Fruit fly (Drosophila melanogaster): ENCODE measurements around the gene PpD6.

Gene PpD6

dm6 chr2L:3100812-3101211, 8.7 kb upstream of the PpD6 start (continued):
- TF ChIP-seq Sox102F (GFP tag; optimal IDR thresholded peaks at IDR 0.05) = no peak
- no peak for TF ChIP-seq vri (GFP tag; optimal IDR thresholded peaks at IDR 0.05)
- no peak for TF ChIP-seq Hr38 (GFP tag; optimal IDR thresholded peaks at IDR 0.05)
- TF ChIP-seq salr (GFP tag; optimal IDR thresholded peaks at IDR 0.05) = peak in 1 of 2 experiments; percentile 0
- peak; percentile 15 for TF ChIP-seq CG6276 (GFP tag; optimal IDR thresholded peaks at IDR 0.05)
- no peak for TF ChIP-seq CG10669 (GFP tag; optimal IDR thresholded peaks at IDR 0.05)

dm6 chr2L:3105895-3106294, 3.6 kb upstream of the PpD6 start:
- TF ChIP-seq CG6163 (GFP tag; IDR thresholded peaks at IDR 0.05) = peak; percentile 88
- peak; percentile 71 for TF ChIP-seq lz (GFP tag; optimal IDR thresholded peaks at IDR 0.05)
- peak; percentile 79 for TF ChIP-seq CG34406 (GFP tag; optimal IDR thresholded peaks at IDR 0.05)
- TF ChIP-seq Sox15 (GFP tag; optimal IDR thresholded peaks at IDR 0.05) = peak; percentile 75
- TF ChIP-seq CG16779 (tag; optimal IDR thresholded peaks at IDR 0.05) = peak; percentile 12
- TF ChIP-seq salr (GFP tag; optimal IDR thresholded peaks at IDR 0.05) = peak; percentile 53 to 75
- TF ChIP-seq CG8632 (GFP tag; optimal IDR thresholded peaks at IDR 0.05) = peak; percentile 79
- peak; percentile 74 for TF ChIP-seq Lpt (GFP tag; optimal IDR thresholded peaks at IDR 0.05)
- peak; percentile 55 for TF ChIP-seq fd59A (GFP tag; optimal IDR thresholded peaks at IDR 0.05)
- peak; percentile 66 for TF ChIP-seq CG6792 (GFP tag; optimal IDR thresholded peaks at IDR 0.05)
- TF ChIP-seq Sox102F (GFP tag; optimal IDR thresholded peaks at IDR 0.05) = peak; percentile 36
- no peak for TF ChIP-seq Hr38 (GFP tag; optimal IDR thresholded peaks at IDR 0.05)
- TF ChIP-seq Met (GFP tag; optimal IDR thresholded peaks at IDR 0.05) = peak; percentile 82
- peak; percentile 68 for TF ChIP-seq Sox14 (GFP tag; optimal IDR thresholded peaks at IDR 0.05)
- TF ChIP-seq dsx (GFP tag; optimal IDR thresholded peaks at IDR 0.05; ENCODE audit: poor library complexity, severe bottlenecking) = peak; percentile 67
- peak; percentile 92 for TF ChIP-seq Hr4 (GFP tag; optimal IDR thresholded peaks at IDR 0.05)
- TF ChIP-seq CG4318 (GFP tag; optimal IDR thresholded peaks at IDR 0.05) = peak; percentile 85
- peak; percentile 92 for TF ChIP-seq Eip78C (GFP tag)
- peak; percentile 70 for TF ChIP-seq CG6808 (GFP tag; optimal IDR thresholded peaks at IDR 0.05)
- peak; percentile 93 for TF ChIP-seq svp (GFP tag)
- TF ChIP-seq ss (GFP tag; optimal IDR thresholded peaks at IDR 0.05) = peak; percentile 49 to 69
- peak; percentile 65 for TF ChIP-seq fd85E (GFP tag; optimal IDR thresholded peaks at IDR 0.05)
- peak; percentile 81 for TF ChIP-seq achi (GFP tag; optimal IDR thresholded peaks at IDR 0.05)
- peak; percentile 63 for TF ChIP-seq OdsH (GFP tag; optimal IDR thresholded peaks at IDR 0.05)
- TF ChIP-seq eg (GFP tag; IDR thresholded peaks at IDR 0.05) = peak; percentile 84
- peak; percentile 46 for TF ChIP-seq Blimp-1 (GFP tag; optimal IDR thresholded peaks at IDR 0.05)
- TF ChIP-seq CG8319 (GFP tag; optimal IDR thresholded peaks at IDR 0.05) = peak; percentile 69
- TF ChIP-seq CG10669 (GFP tag; optimal IDR thresholded peaks at IDR 0.05) = peak; percentile 78
- peak; percentile 80 for TF ChIP-seq CG7368 (GFP tag; optimal IDR thresholded peaks at IDR 0.05)
- peak; percentile 89 for TF ChIP-seq CG15336 (GFP tag; IDR thresholded peaks at IDR 0.05)
- TF ChIP-seq CG11762 (GFP tag; optimal IDR thresholded peaks at IDR 0.05; ENCODE audit: insufficient read depth) = peak; percentile 60
- TF ChIP-seq esn (GFP tag; optimal IDR thresholded peaks at IDR 0.05) = peak; percentile 55
- peak; percentile 62 for TF ChIP-seq pdm3 (GFP tag; optimal IDR thresholded peaks at IDR 0.05)
- peak; percentile 66 for TF ChIP-seq spab (GFP tag; optimal IDR thresholded peaks at IDR 0.05)
- no peak for TF ChIP-seq CG9139 (GFP tag; optimal IDR thresholded peaks at IDR 0.05)
- TF ChIP-seq CG3032 (tag; optimal IDR thresholded peaks at IDR 0.05) = peak; percentile 77
- TF ChIP-seq topi (GFP tag; optimal IDR thresholded peaks at IDR 0.05) = peak; percentile 69
- peak; percentile 83 for TF ChIP-seq cyc (GFP tag; optimal IDR thresholded peaks at IDR 0.05)
- peak; percentile 69 for TF ChIP-seq net (GFP tag; optimal IDR thresholded peaks at IDR 0.05)
- peak; percentile 81 for TF ChIP-seq Eip75B (GFP tag; optimal IDR thresholded peaks at IDR 0.05)
- peak; percentile 83 for TF ChIP-seq CG8119 (GFP tag; IDR thresholded peaks at IDR 0.05)
- no peak for TF ChIP-seq fkh (GFP tag; optimal IDR thresholded peaks at IDR 0.05)
- no peak for TF ChIP-seq Eip93F (GFP tag; optimal IDR thresholded peaks at IDR 0.05)
- TF ChIP-seq vri (GFP tag; optimal IDR thresholded peaks at IDR 0.05) = no peak
- TF ChIP-seq CG32006 (GFP tag; optimal IDR thresholded peaks at IDR 0.05) = peak; percentile 93
- peak; percentile 78 for TF ChIP-seq Ets96B (tag; optimal IDR thresholded peaks at IDR 0.05)
- TF ChIP-seq Gug (GFP tag; IDR thresholded peaks at IDR 0.05) = peak; percentile 88
- peak; percentile 81 for TF ChIP-seq acj6 (GFP tag; optimal IDR thresholded peaks at IDR 0.05)

Measured in whole organism, prepupa.